Worm (Caenorhabditis elegans) whole organism, young adult: Measurements from ENCODE around the gene B0252.3.

ENCODE experiments used
- B0019.2 ChIP-seq: fragments of 200-800 bp; sonication (Bioruptor generic); conservative IDR thresholded peaks from 2 replicates; pipeline ENCODE4 v1.3.6; 2022; ENCODE audit warnings: missing genetic modification reagents, missing genetic modification characterization, missing compliant biosample characterization
- B0261.1 ChIP-seq: sonication (generic microtip); optimal IDR thresholded peaks from 2 replicates; lab custom pipeline; 2016; ENCODE audit warnings: mild to moderate bottlenecking, missing genetic modification characterization, moderate library complexity, missing compliant biosample characterization
- B0336.3 ChIP-seq: fragments of 200-800 bp; sonication (Bioruptor generic); IDR thresholded peaks from 2 replicates; pipeline ENCODE4 v1.3.6; 2022; ENCODE audit warnings: missing genetic modification characterization, missing compliant biosample characterization
- C17E4.6 ChIP-seq: fragments of 200-800 bp; sonication (Bioruptor generic); IDR thresholded peaks from 2 replicates; pipeline ENCODE4 v1.3.6; 2022; ENCODE audit warnings: missing genetic modification reagents, missing genetic modification characterization, missing compliant biosample characterization
- F23B12.7 ChIP-seq: sonication (generic microtip); optimal IDR thresholded peaks from 2 replicates; lab custom pipeline; 2017; ENCODE audit warnings: missing genetic modification characterization, mild to moderate bottlenecking, missing compliant biosample characterization, antibody characterized with exemption, moderate library complexity; ENCODE audit not compliant: insufficient read depth
- F52B5.7 ChIP-seq: sonication (generic microtip); optimal IDR thresholded peaks from 2 replicates; lab custom pipeline; 2016; ENCODE audit warnings: mild to moderate bottlenecking, missing genetic modification characterization, missing compliant biosample characterization
- F55B11.4 ChIP-seq: sonication (generic microtip); optimal IDR thresholded peaks from 2 replicates; lab custom pipeline; 2016; ENCODE audit warnings: missing compliant biosample characterization, missing genetic modification characterization, borderline replicate concordance; ENCODE audit not compliant: insufficient read depth
- F57C9.4 ChIP-seq: sonication (generic microtip); optimal IDR thresholded peaks from 2 replicates; lab custom pipeline; 2017; ENCODE audit warnings: mild to moderate bottlenecking, missing genetic modification characterization, missing compliant biosample characterization
- K11D2.4 ChIP-seq: fragments of 200-800 bp; sonication (Bioruptor generic); IDR thresholded peaks from 2 replicates; pipeline ENCODE4 v1.3.6; 2022; ENCODE audit warnings: missing genetic modification reagents, missing genetic modification characterization, missing compliant biosample characterization
- T26A5.8 ChIP-seq: sonication (generic microtip); optimal IDR thresholded peaks from 2 replicates; lab custom pipeline; 2016; ENCODE audit warnings: missing genetic modification characterization, missing compliant biosample characterization
- Y67H2A.10 ChIP-seq: fragments of 200-800 bp; sonication (Bioruptor generic); conservative IDR thresholded peaks from 2 replicates; pipeline ENCODE4 v1.3.6; 2022; ENCODE audit warnings: missing genetic modification reagents, missing genetic modification characterization, missing compliant biosample characterization
- ama-1 ChIP-seq, 3 experiments: fragments of 150-350 bp in 1 of 3; sonication (generic microtip) in 2 of 3; optimal IDR thresholded peaks; 2 replicates each; lab custom pipeline; 2014 to 2018; ENCODE audit warnings: missing biosample characterization in 2 of 3, missing genetic modification characterization in 2 of 3, missing genetic modification reagents in 2 of 3
- atf-7 ChIP-seq: sonication (generic microtip); optimal IDR thresholded peaks from 2 replicates; lab custom pipeline; 2017; ENCODE audit warnings: mild to moderate bottlenecking, missing genetic modification characterization, missing compliant biosample characterization
- bed-1 ChIP-seq: fragments of 200-800 bp; sonication (Bioruptor generic); IDR thresholded peaks from 2 replicates; pipeline ENCODE4 v1.3.6; 2022; ENCODE audit warnings: missing genetic modification reagents, missing genetic modification characterization, missing compliant biosample characterization
- bed-2 ChIP-seq: fragments of 200-800 bp; sonication (Bioruptor generic); IDR thresholded peaks from 2 replicates; pipeline ENCODE4 v1.3.6; 2022; ENCODE audit warnings: missing genetic modification reagents, missing genetic modification characterization, missing compliant biosample characterization
- cebp-2 ChIP-seq: fragments of 200-800 bp; sonication (Bioruptor generic); IDR thresholded peaks from 2 replicates; pipeline ENCODE4 v1.3.6; 2022; ENCODE audit warnings: missing genetic modification characterization, missing compliant biosample characterization
- ceh-40 ChIP-seq: fragments of 200-800 bp; sonication (Bioruptor generic); IDR thresholded peaks from 2 replicates; pipeline ENCODE4 v1.3.6; 2022; ENCODE audit warnings: missing genetic modification characterization, missing compliant biosample characterization
- dpff-1 ChIP-seq: sonication (generic microtip); optimal IDR thresholded peaks from 2 replicates; lab custom pipeline; 2017; ENCODE audit warnings: mild to moderate bottlenecking, missing genetic modification characterization, missing compliant biosample characterization
- dpl-1 ChIP-seq: fragments of 150-350 bp; optimal IDR thresholded peaks from 2 replicates; lab custom pipeline; 2014; ENCODE audit warnings: missing biosample characterization, missing genetic modification reagents, missing genetic modification characterization
- efl-1 ChIP-seq: fragments of 150-350 bp; optimal IDR thresholded peaks from 2 replicates; lab custom pipeline; 2014; ENCODE audit warnings: missing biosample characterization, missing genetic modification reagents, missing genetic modification characterization
- gei-17 ChIP-seq: fragments of 200-800 bp; sonication (Bioruptor generic); optimal IDR thresholded peaks from 2 replicates; lab custom pipeline; 2018; ENCODE audit warnings: mild to moderate bottlenecking, missing genetic modification characterization, missing compliant biosample characterization
- him-1 ChIP-seq: sonication (generic microtip); optimal IDR thresholded peaks from 2 replicates; lab custom pipeline; 2016; ENCODE audit warnings: missing genotype, missing genetic modification reagents, missing genetic modification characterization, missing compliant biosample characterization
- hlh-26 ChIP-seq: fragments of 200-800 bp; sonication (Bioruptor generic); conservative IDR thresholded peaks from 2 replicates; pipeline ENCODE4 v1.3.6; 2022; ENCODE audit warnings: missing genetic modification reagents, missing genetic modification characterization, missing compliant biosample characterization
- hrde-1 ChIP-seq: sonication (generic microtip); optimal IDR thresholded peaks from 2 replicates; lab custom pipeline; 2016; ENCODE audit warnings: missing genetic modification characterization, mild to moderate bottlenecking, missing compliant biosample characterization, moderate library complexity, missing genotype, missing genetic modification reagents, borderline replicate concordance
- lag-1 ChIP-seq: fragments of 200-800 bp; sonication (Bioruptor generic); IDR thresholded peaks from 2 replicates; pipeline ENCODE4 v1.3.6; 2022; ENCODE audit warnings: missing genetic modification reagents, missing genetic modification characterization, missing compliant biosample characterization
- let-526 ChIP-seq: fragments of 200-800 bp; sonication (Bioruptor generic); IDR thresholded peaks from 2 replicates; pipeline ENCODE4 v1.3.6; 2022; ENCODE audit warnings: missing genetic modification reagents, missing genetic modification characterization, missing compliant biosample characterization
- lin-26 ChIP-seq: fragments of 200-800 bp; sonication (Bioruptor generic); IDR thresholded peaks from 2 replicates; pipeline ENCODE4 v1.3.6; 2022; ENCODE audit warnings: missing genetic modification reagents, missing genetic modification characterization, missing compliant biosample characterization
- lin-54 ChIP-seq: fragments of 200-800 bp; sonication (Bioruptor generic); optimal IDR thresholded peaks from 2 replicates; lab custom pipeline; 2018; ENCODE audit warnings: mild to moderate bottlenecking, missing genetic modification characterization, missing compliant biosample characterization
- lir-1 ChIP-seq: fragments of 200-800 bp; sonication (Bioruptor generic); conservative IDR thresholded peaks from 2 replicates; pipeline ENCODE4 v1.3.6; 2022; ENCODE audit warnings: missing genetic modification reagents, missing genetic modification characterization, missing compliant biosample characterization
- lsl-1 ChIP-seq: fragments of 200-800 bp; sonication (Bioruptor generic); optimal IDR thresholded peaks from 2 replicates; lab custom pipeline; 2018; ENCODE audit warnings: mild to moderate bottlenecking, missing genetic modification characterization, moderate library complexity, missing compliant biosample characterization
- lsy-27 ChIP-seq: sonication (generic microtip); optimal IDR thresholded peaks from 2 replicates; lab custom pipeline; 2017; ENCODE audit warnings: missing genetic modification characterization, mild to moderate bottlenecking, missing compliant biosample characterization, antibody characterized with exemption, missing genotype, borderline replicate concordance; ENCODE audit not compliant: insufficient read depth
- madf-10 ChIP-seq: sonication (generic microtip); optimal IDR thresholded peaks from 2 replicates; lab custom pipeline; 2016; ENCODE audit warnings: mild to moderate bottlenecking, missing genetic modification characterization, missing compliant biosample characterization
- madf-8 ChIP-seq: fragments of 200-800 bp; sonication (Bioruptor generic); conservative IDR thresholded peaks from 2 replicates; pipeline ENCODE4 v1.3.6; 2022; ENCODE audit warnings: missing genetic modification reagents, missing genetic modification characterization, missing compliant biosample characterization
- mxl-1 ChIP-seq: sonication (generic microtip); optimal IDR thresholded peaks from 2 replicates; lab custom pipeline; 2016; ENCODE audit warnings: missing genetic modification characterization, missing compliant biosample characterization
- nfya-1 ChIP-seq: sonication (generic microtip); optimal IDR thresholded peaks from 2 replicates; lab custom pipeline; 2017; ENCODE audit warnings: antibody characterized with exemption, missing compliant biosample characterization, missing genetic modification characterization, borderline replicate concordance; ENCODE audit not compliant: insufficient read depth
- nhr-80 ChIP-seq: sonication (generic microtip); optimal IDR thresholded peaks from 2 replicates; lab custom pipeline; 2016; ENCODE audit warnings: missing genetic modification characterization, missing compliant biosample characterization
- sdz-38 ChIP-seq: sonication (generic microtip); optimal IDR thresholded peaks from 2 replicates; lab custom pipeline; 2016; ENCODE audit warnings: missing genotype, missing genetic modification characterization, missing compliant biosample characterization
- sea-2 ChIP-seq: fragments of 200-800 bp; sonication (Bioruptor generic); IDR thresholded peaks from 2 replicates; pipeline ENCODE4 v1.3.6; 2022; ENCODE audit warnings: missing genetic modification characterization, missing compliant biosample characterization
- snpc-1.3 ChIP-seq: sonication (generic microtip); optimal IDR thresholded peaks from 2 replicates; lab custom pipeline; 2017; ENCODE audit warnings: missing genetic modification characterization, mild to moderate bottlenecking, missing compliant biosample characterization, antibody characterized with exemption, moderate library complexity, missing genotype, missing genetic modification reagents; ENCODE audit not compliant: insufficient read depth
- snpc-4 ChIP-seq, 5 experiments: fragments of 150-350 bp in 1 of 5; sonication (generic microtip) in 4 of 5; optimal IDR thresholded peaks; 2 replicates each; lab custom pipeline; 2014 to 2018; ENCODE audit warnings: missing genetic modification characterization in 5 of 5, missing biosample characterization in 3 of 5, antibody characterized with exemption in 2 of 5, mild to moderate bottlenecking in 2 of 5, missing compliant biosample characterization in 2 of 5, missing genotype in 2 of 5, moderate library complexity in 2 of 5, missing genetic modification reagents in 1 of 5
- tlf-1 ChIP-seq: fragments of 200-800 bp; sonication (Bioruptor generic); optimal IDR thresholded peaks from 2 replicates; lab custom pipeline; 2018; ENCODE audit warnings: mild to moderate bottlenecking, missing genetic modification characterization, missing compliant biosample characterization
- unc-130 ChIP-seq: sonication (generic microtip); optimal IDR thresholded peaks from 2 replicates; lab custom pipeline; 2016; ENCODE audit warnings: missing genetic modification reagents, missing genetic modification characterization, missing compliant biosample characterization
- xnd-1 ChIP-seq: sonication (generic microtip); optimal IDR thresholded peaks from 2 replicates; lab custom pipeline; 2016; ENCODE audit warnings: missing genotype, missing genetic modification reagents, missing genetic modification characterization, missing compliant biosample characterization
- zim-3 ChIP-seq: sonication (generic microtip); optimal IDR thresholded peaks from 2 replicates; lab custom pipeline; 2017; ENCODE audit warnings: mild to moderate bottlenecking, missing genetic modification characterization, moderate library complexity, missing compliant biosample characterization
- ztf-22 ChIP-seq: fragments of 200-800 bp; sonication (Bioruptor generic); optimal IDR thresholded peaks from 2 replicates; lab custom pipeline; 2018; ENCODE audit warnings: mild to moderate bottlenecking, missing genetic modification characterization, moderate library complexity, missing compliant biosample characterization
- ztf-28 ChIP-seq: fragments of 200-800 bp; sonication (Bioruptor generic); IDR thresholded peaks from 2 replicates; pipeline ENCODE4 v1.3.6; 2022; ENCODE audit warnings: missing genetic modification reagents, missing genetic modification characterization, missing compliant biosample characterization
- ztf-3 ChIP-seq: fragments of 200-800 bp; sonication (Bioruptor generic); optimal IDR thresholded peaks from 2 replicates; lab custom pipeline; 2018; ENCODE audit warnings: mild to moderate bottlenecking, missing genetic modification characterization, missing compliant biosample characterization

Gene B0252.3

ce11 chrII:6951250-6951806, 43.8 kb upstream of the B0252.3 start, which contains the start of the genes malt-1 and ceh-38 (continued):
- TF ChIP-seq madf-10 (tag; lab: Kevin White, UChicago) (peak; percentile 84), xnd-1 (tag; lab: Kevin White, UChicago) (no peak), C17E4.6 (GFP tag; lab: Robert Waterston, UW) (no peak), snpc-4 (GFP tag; optimal IDR thresholded peaks at IDR 0.05; lab: Kevin White, UChicago) (peak; percentile 5), snpc-4 (tag; optimal IDR thresholded peaks at IDR 0.05; lab: Kevin White, UChicago) (peak; percentile 81 to 89 (median 86)), zim-3 (tag; lab: Kevin White, UChicago) (no peak), ceh-40 (GFP tag; lab: Robert Waterston, UW) (no peak), lsy-27 (tag; lab: Kevin White, UChicago) (no peak), ztf-28 (no peak), ztf-3 (GFP tag; lab: Kevin White, UChicago) (no peak), F55B11.4 (no peak), hrde-1 (tag; lab: Kevin White, UChicago) (no peak), efl-1 (no peak), F52B5.7 (peak; percentile 24), dpl-1 (GFP tag; lab: Kevin White, UChicago) (peak; percentile 20), ama-1 (optimal IDR thresholded peaks at IDR 0.05; lab: Kevin White, UChicago) (no peak), ama-1 (GFP tag; optimal IDR thresholded peaks at IDR 0.05; lab: Kevin White, UChicago) (no peak), B0336.3 (GFP tag; lab: Robert Waterston, UW) (peak; percentile 79), atf-7 (peak; percentile 79), bed-1 (no peak), lsl-1 (GFP tag; lab: Kevin White, UChicago) (no peak), let-526 (GFP tag; lab: Robert Waterston, UW) (0 out of 2 replicates have a peak, but pooled peaks have one; percentile 41), F23B12.7 (tag; lab: Kevin White, UChicago) (peak; percentile 74), T26A5.8 (no peak), unc-130 (GFP tag; lab: Kevin White, UChicago) (no peak), nhr-80 (tag; lab: Kevin White, UChicago) (peak; percentile 90), bed-2 (GFP tag; lab: Robert Waterston, UW) (no peak), snpc-1.3 (peak; percentile 5), ztf-22 (GFP tag; lab: Kevin White, UChicago) (no peak), lin-26 (GFP tag; lab: Robert Waterston, UW) (0 out of 2 replicates have a peak, but pooled peaks have one; percentile 41), madf-8 (GFP tag; lab: Robert Waterston, UW) (no peak), mxl-1 (tag; lab: Kevin White, UChicago) (no peak), hlh-26 (GFP tag; lab: Robert Waterston, UW) (no peak), nfya-1 (tag; lab: Kevin White, UChicago) (no peak), gei-17 (GFP tag; lab: Kevin White, UChicago) (peak; percentile 71), lag-1 (no peak), sdz-38 (no peak), B0261.1 (tag; lab: Kevin White, UChicago) (no peak), lir-1 (GFP tag; lab: Robert Waterston, UW) (peak; percentile 66), lin-54 (peak; percentile 69), sea-2 (GFP tag; lab: Robert Waterston, UW) (no peak), dpff-1 (tag; lab: Kevin White, UChicago) (no peak), cebp-2 (no peak), Y67H2A.10 (peak; percentile 63; the same call in 1 of the 2 replicates), B0019.2 (GFP tag; lab: Robert Waterston, UW) (no peak), him-1 (tag; lab: Kevin White, UChicago) (no peak), K11D2.4 (GFP tag; lab: Robert Waterston, UW) (peak; percentile 58; the same call in 1 of the 2 replicates), F57C9.4 (no peak), tlf-1 (GFP tag; lab: Kevin White, UChicago) (peak; percentile 76)
